Worm (Caenorhabditis elegans) whole organism, midembryonic: ENCODE data around the gene W05E10.5.

Experiments
- T22C8.4 ChIP-seq: fragments of 200-800 bp; sonication (Bioruptor generic); IDR thresholded peaks from 2 replicates; pipeline ENCODE4 v1.3.6; 2022; ENCODE audit warnings: missing genetic modification characterization, missing compliant biosample characterization
- cog-1 ChIP-seq: sonication (generic microtip); optimal IDR thresholded peaks from 2 replicates; lab custom pipeline; 2016; ENCODE audit warnings: missing genetic modification characterization, missing compliant biosample characterization
- flt-1 ChIP-seq: fragments of 200-800 bp; sonication (Bioruptor generic); IDR thresholded peaks from 2 replicates; pipeline ENCODE4 v1.3.6; 2022; ENCODE audit warnings: missing genetic modification characterization, missing compliant biosample characterization
- klf-2 ChIP-seq: fragments of 200-800 bp; sonication (Bioruptor generic); conservative IDR thresholded peaks from 2 replicates; pipeline ENCODE4 v1.3.6; 2022; ENCODE audit warnings: missing genetic modification reagents, missing genetic modification characterization, missing compliant biosample characterization
- med-1 ChIP-seq: sonication (generic microtip); optimal IDR thresholded peaks from 2 replicates; lab custom pipeline; 2017; ENCODE audit warnings: missing genetic modification characterization, mild to moderate bottlenecking, missing compliant biosample characterization, antibody characterized with exemption, missing genetic modification reagents; ENCODE audit not compliant: insufficient read depth
- ref-1 ChIP-seq: fragments of 200-800 bp; sonication (Bioruptor generic); conservative IDR thresholded peaks from 2 replicates; pipeline ENCODE4 v1.3.6; 2022; ENCODE audit warnings: missing genetic modification reagents, missing genetic modification characterization, missing compliant biosample characterization
- tab-1 ChIP-seq: fragments of 200-800 bp; sonication (Bioruptor generic); IDR thresholded peaks from 2 replicates; pipeline ENCODE4 v1.3.6; 2022; ENCODE audit warnings: missing genetic modification characterization, missing compliant biosample characterization
- ztf-23 ChIP-seq: fragments of 200-800 bp; sonication (Bioruptor generic); IDR thresholded peaks from 2 replicates; pipeline ENCODE4 v1.3.6; 2022; ENCODE audit warnings: missing genetic modification reagents, missing genetic modification characterization, missing compliant biosample characterization
- ztf-29 ChIP-seq: fragments of 200-800 bp; sonication (Bioruptor generic); IDR thresholded peaks from 2 replicates; pipeline ENCODE4 v1.3.6; 2022; ENCODE audit warnings: missing genetic modification reagents, missing genetic modification characterization, missing compliant biosample characterization

Gene W05E10.5

ce11 chrV:11722858-11723257 is 27.4 kb upstream of the W05E10.5 start:
- no peak for TF ChIP-seq klf-2 (GFP tag; lab: Robert Waterston, UW)

ce11 chrV:11716930-11717329 is 21.4 kb upstream of the W05E10.5 start:
- no peak for TF ChIP-seq tab-1 (GFP tag; lab: Robert Waterston, UW)
- no peak for TF ChIP-seq cog-1 (tag; lab: Kevin White, UChicago)
- TF ChIP-seq ref-1 (GFP tag; lab: Robert Waterston, UW): no peak
- no peak for TF ChIP-seq med-1 (GFP tag; lab: Kevin White, UChicago)
- no peak for TF ChIP-seq ztf-23 (GFP tag; lab: Robert Waterston, UW)
- TF ChIP-seq T22C8.4: no peak
- no peak for TF ChIP-seq klf-2 (GFP tag; lab: Robert Waterston, UW)
- no peak for TF ChIP-seq flt-1
- no peak for TF ChIP-seq ztf-29 (GFP tag; lab: Robert Waterston, UW)

- TF ChIP-seq med-1 (GFP tag; lab: Kevin White, UChicago) (no peak), klf-2 (GFP tag; lab: Robert Waterston, UW) (no peak), tab-1 (GFP tag; lab: Robert Waterston, UW) (no peak), cog-1 (tag; lab: Kevin White, UChicago) (no peak), flt-1 (no peak), ztf-29 (GFP tag; lab: Robert Waterston, UW) (no peak), ztf-23 (GFP tag; lab: Robert Waterston, UW) (no peak), ref-1 (GFP tag; lab: Robert Waterston, UW) (no peak)
These were observed 20.3 kb upstream of the W05E10.5 start, which contains the start of gene tre-3 for ce11 chrV:11715797-11716196. Gene tre-3 (minus strand): TSS chrV:11715903.

- TF ChIP-seq ref-1 (GFP tag; lab: Robert Waterston, UW) (no peak), flt-1 (no peak), T22C8.4 (no peak), tab-1 (GFP tag; lab: Robert Waterston, UW) (no peak), ztf-23 (GFP tag; lab: Robert Waterston, UW) (no peak), cog-1 (tag; lab: Kevin White, UChicago) (no peak), klf-2 (GFP tag; lab: Robert Waterston, UW) (no peak), ztf-29 (GFP tag; lab: Robert Waterston, UW) (no peak), med-1 (GFP tag; lab: Kevin White, UChicago) (no peak)
These were observed 16.3 kb upstream of the W05E10.5 start for ce11 chrV:11711751-11712150.

- no peak for TF ChIP-seq med-1 (GFP tag; lab: Kevin White, UChicago)
- no peak for TF ChIP-seq ztf-29 (GFP tag; lab: Robert Waterston, UW)
- TF ChIP-seq T22C8.4: no peak
- TF ChIP-seq tab-1 (GFP tag; lab: Robert Waterston, UW): no peak
- TF ChIP-seq klf-2 (GFP tag; lab: Robert Waterston, UW): no peak
- TF ChIP-seq ztf-23 (GFP tag; lab: Robert Waterston, UW): no peak
- TF ChIP-seq flt-1: no peak
- no peak for TF ChIP-seq ref-1 (GFP tag; lab: Robert Waterston, UW)
- TF ChIP-seq cog-1 (tag; lab: Kevin White, UChicago): no peak
These were observed 10.9 kb upstream of the W05E10.5 start for ce11 chrV:11706353-11706752.

- TF ChIP-seq cog-1 (tag; lab: Kevin White, UChicago): no peak
- TF ChIP-seq ref-1 (GFP tag; lab: Robert Waterston, UW): no peak
- TF ChIP-seq flt-1: no peak
- no peak for TF ChIP-seq T22C8.4
- TF ChIP-seq klf-2 (GFP tag; lab: Robert Waterston, UW): no peak
- no peak for TF ChIP-seq med-1 (GFP tag; lab: Kevin White, UChicago)
- no peak for TF ChIP-seq ztf-29 (GFP tag; lab: Robert Waterston, UW)
- TF ChIP-seq tab-1 (GFP tag; lab: Robert Waterston, UW): 0 out of 2 replicates have a peak, but pooled peaks have one; percentile 13
- no peak for TF ChIP-seq ztf-23 (GFP tag; lab: Robert Waterston, UW)
These were observed 9.9 kb upstream of the W05E10.5 start, which contains the start of gene ceh-32 for ce11 chrV:11705399-11705798. Gene ceh-32 (minus strand): TSS chrV:11705400.

- no peak for TF ChIP-seq cog-1 (tag; lab: Kevin White, UChicago)
- no peak for TF ChIP-seq flt-1
- TF ChIP-seq klf-2 (GFP tag; lab: Robert Waterston, UW): no peak
- TF ChIP-seq ztf-23 (GFP tag; lab: Robert Waterston, UW): no peak
- TF ChIP-seq med-1 (GFP tag; lab: Kevin White, UChicago): no peak
- no peak for TF ChIP-seq ref-1 (GFP tag; lab: Robert Waterston, UW)
- TF ChIP-seq tab-1 (GFP tag; lab: Robert Waterston, UW): no peak
- TF ChIP-seq ztf-29 (GFP tag; lab: Robert Waterston, UW): no peak
- TF ChIP-seq T22C8.4: no peak
These were observed 9.2 kb upstream of the W05E10.5 start for ce11 chrV:11704658-11705057.

- no peak for TF ChIP-seq T22C8.4
- no peak for TF ChIP-seq ref-1 (GFP tag; lab: Robert Waterston, UW)
- TF ChIP-seq klf-2 (GFP tag; lab: Robert Waterston, UW): no peak
- TF ChIP-seq ztf-29 (GFP tag; lab: Robert Waterston, UW): no peak
- no peak for TF ChIP-seq cog-1 (tag; lab: Kevin White, UChicago)
- no peak for TF ChIP-seq tab-1 (GFP tag; lab: Robert Waterston, UW)
- no peak for TF ChIP-seq ztf-23 (GFP tag; lab: Robert Waterston, UW)
- TF ChIP-seq flt-1: no peak
- TF ChIP-seq med-1 (GFP tag; lab: Kevin White, UChicago): no peak
These were observed 2.0 kb upstream of the W05E10.5 start for ce11 chrV:11697482-11697881.

ce11 chrV:11691553-11691952 is 3.9 kb downstream of the W05E10.5 start, which contains the start of gene W05E10.1:
Gene W05E10.1 (minus strand): TSS chrV:11691691.
- TF ChIP-seq ztf-23 (GFP tag; lab: Robert Waterston, UW) (no peak), klf-2 (GFP tag; lab: Robert Waterston, UW) (no peak), cog-1 (tag; lab: Kevin White, UChicago) (no peak), ref-1 (GFP tag; lab: Robert Waterston, UW) (no peak), T22C8.4 (no peak), ztf-29 (GFP tag; lab: Robert Waterston, UW) (no peak), tab-1 (GFP tag; lab: Robert Waterston, UW) (no peak), med-1 (GFP tag; lab: Kevin White, UChicago) (no peak), flt-1 (no peak)
